Fruit fly (Drosophila melanogaster): ENCODE measurements around the gene LpR1.

- TF ChIP-seq CG8478 (optimal IDR thresholded peaks at IDR 0.05) (no peak), psq (optimal IDR thresholded peaks at IDR 0.05) (no peak), pan (optimal IDR thresholded peaks at IDR 0.05) (no peak), usp (GFP tag; optimal IDR thresholded peaks at IDR 0.05) (no peak), EcR (GFP tag; optimal IDR thresholded peaks at IDR 0.05) (no peak)
Measured at dm6 chr3R:25753798-25754197, 9.1 kb downstream of the LpR1 start.

Data from whole organism.